Worm (Caenorhabditis elegans) whole organism, L4/young adult: ENCODE measurements around the gene nas-31.

Experiments
- W03F9.2 ChIP-seq: fragments of 150-350 bp; optimal IDR thresholded peaks from 2 replicates; lab custom pipeline; 2014; ENCODE audit warnings: missing biosample characterization, missing genetic modification characterization
- dao-5 ChIP-seq: sonication (generic microtip); optimal IDR thresholded peaks from 2 replicates; lab custom pipeline; 2016; ENCODE audit warnings: missing genotype, missing genetic modification characterization, moderate library complexity, missing compliant biosample characterization

DNA sequence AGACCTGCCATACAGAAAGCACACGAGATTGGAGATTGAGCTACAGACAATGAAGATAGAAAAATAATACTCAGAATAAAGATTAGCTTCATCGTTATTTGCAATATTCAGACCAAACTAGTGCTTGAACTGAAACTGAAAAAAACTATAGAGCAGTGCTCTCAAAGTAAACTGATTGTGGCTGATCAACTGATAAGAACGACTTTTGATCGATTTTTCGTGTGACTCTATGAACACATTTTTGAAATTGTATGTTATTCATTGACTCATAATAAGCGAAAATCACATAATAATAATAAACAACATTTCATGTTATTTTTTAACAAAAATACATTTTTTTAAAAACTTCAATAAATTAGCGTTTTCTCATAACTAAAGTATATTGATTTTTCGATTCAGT is 20.5 kb downstream of the nas-31 start, which contains the start of gene spp-16:
- TF ChIP-seq dao-5 (no peak), W03F9.2 (tag; lab: Kevin White, UChicago) (no peak)
